Worm (Caenorhabditis elegans) whole organism, L3 larva: Measurements from ENCODE around the gene clec-161.

Experiments used
- R02D3.7 ChIP-seq: fragments of 150-350 bp; optimal IDR thresholded peaks from 2 replicates; lab custom pipeline; 2014; ENCODE audit warnings: missing biosample characterization, missing genetic modification characterization
- ZK546.5 ChIP-seq: sonication (generic microtip); optimal IDR thresholded peaks from 2 replicates; lab custom pipeline; 2017; ENCODE audit warnings: missing biosample characterization, missing genetic modification characterization
- aly-2 ChIP-seq: fragments of 150-350 bp; optimal IDR thresholded peaks from 2 replicates; lab custom pipeline; 2014; ENCODE audit warnings: missing biosample characterization, missing genetic modification characterization
- ama-1 ChIP-seq: fragments of 150-350 bp; optimal IDR thresholded peaks from 2 replicates; lab custom pipeline; 2018
- ceh-16 ChIP-seq: sonication (generic microtip); optimal IDR thresholded peaks from 2 replicates; lab custom pipeline; 2017; ENCODE audit warnings: missing biosample characterization, missing genetic modification characterization
- ceh-28 ChIP-seq: fragments of 150-350 bp; optimal IDR thresholded peaks from 2 replicates; lab custom pipeline; 2014; ENCODE audit warnings: missing biosample characterization, missing genetic modification reagents, missing genetic modification characterization
- ceh-82 ChIP-seq: fragments of 150-350 bp; optimal IDR thresholded peaks from 2 replicates; lab custom pipeline; 2014; ENCODE audit warnings: missing biosample characterization, missing genetic modification characterization
- ceh-9 ChIP-seq: sonication (generic microtip); optimal IDR thresholded peaks from 2 replicates; lab custom pipeline; 2018; ENCODE audit warnings: missing biosample characterization, missing genetic modification characterization
- daf-12 ChIP-seq: fragments of 150-350 bp; optimal IDR thresholded peaks from 2 replicates; lab custom pipeline; 2014; ENCODE audit warnings: missing biosample characterization, missing genetic modification reagents, missing genetic modification characterization
- egl-27 ChIP-seq: sonication (generic microtip); optimal IDR thresholded peaks from 4 replicates; lab custom pipeline; 2017; ENCODE audit warnings: missing biosample characterization, missing genetic modification reagents, missing genetic modification characterization
- egl-5 ChIP-seq: fragments of 150-350 bp; optimal IDR thresholded peaks from 2 replicates; lab custom pipeline; 2017; ENCODE audit warnings: missing biosample characterization, missing genetic modification reagents, missing genetic modification characterization, inconsistent platforms
- elt-1 ChIP-seq: fragments of 150-350 bp; optimal IDR thresholded peaks from 2 replicates; lab custom pipeline; 2014; ENCODE audit warnings: missing biosample characterization, missing genetic modification characterization
- elt-2 ChIP-seq: sonication (generic microtip); optimal IDR thresholded peaks from 2 replicates; lab custom pipeline; 2016; ENCODE audit warnings: missing genetic modification reagents, mild to moderate bottlenecking, missing genetic modification characterization, missing compliant biosample characterization
- elt-3 ChIP-seq, 3 experiments: fragments of 150-350 bp in 1 of 3; sonication (generic microtip) in 2 of 3; optimal IDR thresholded peaks; 2 replicates in 2 of 3; 4 replicates in 1 of 3; lab custom pipeline; 2014 to 2017; ENCODE audit warnings: missing biosample characterization in 3 of 3, missing genetic modification characterization in 3 of 3
- eor-1 ChIP-seq, 2 experiments: fragments of 150-350 bp; optimal IDR thresholded peaks; 2 replicates each; lab custom pipeline; 2014 to 2018; ENCODE audit warnings: missing biosample characterization in 2 of 2, missing genetic modification characterization in 2 of 2
- fkh-10 ChIP-seq: sonication (generic microtip); optimal IDR thresholded peaks from 2 replicates; lab custom pipeline; 2017; ENCODE audit warnings: missing biosample characterization, missing genetic modification reagents, missing genetic modification characterization
- fkh-2 ChIP-seq: fragments of 150-350 bp; optimal IDR thresholded peaks from 2 replicates; lab custom pipeline; 2014; ENCODE audit warnings: missing biosample characterization, missing genetic modification reagents, missing genetic modification characterization
- fos-1 ChIP-seq: fragments of 150-350 bp; optimal IDR thresholded peaks from 2 replicates; lab custom pipeline; 2014; ENCODE audit warnings: missing biosample characterization, missing genetic modification characterization
- hmg-11 ChIP-seq: sonication (generic microtip); optimal IDR thresholded peaks from 2 replicates; lab custom pipeline; 2016; ENCODE audit warnings: missing genetic modification characterization, missing compliant biosample characterization
- jun-1 ChIP-seq: fragments of 150-350 bp; optimal IDR thresholded peaks from 2 replicates; lab custom pipeline; 2014; ENCODE audit warnings: missing biosample characterization, missing genetic modification reagents, missing genetic modification characterization
- lin-15B ChIP-seq: fragments of 150-350 bp; optimal IDR thresholded peaks from 2 replicates; lab custom pipeline; 2014; ENCODE audit warnings: missing biosample characterization, missing genetic modification characterization
- lin-39 ChIP-seq: fragments of 150-350 bp; optimal IDR thresholded peaks from 2 replicates; lab custom pipeline; 2018; ENCODE audit warnings: missing biosample characterization, missing genetic modification reagents, missing genetic modification characterization
- lsy-12 ChIP-seq: sonication (generic microtip); optimal IDR thresholded peaks from 2 replicates; lab custom pipeline; 2016; ENCODE audit warnings: mild to moderate bottlenecking, missing genetic modification characterization, missing compliant biosample characterization
- mdl-1 ChIP-seq: fragments of 150-350 bp; optimal IDR thresholded peaks from 2 replicates; lab custom pipeline; 2014; ENCODE audit warnings: missing biosample characterization, missing genetic modification characterization
- mml-1 ChIP-seq: fragments of 150-350 bp; sonication (generic microtip); optimal IDR thresholded peaks from 3 replicates; lab custom pipeline; 2014; ENCODE audit warnings: missing biosample characterization, missing genetic modification characterization
- nfya-1 ChIP-seq: sonication (generic microtip); optimal IDR thresholded peaks from 2 replicates; lab custom pipeline; 2017; ENCODE audit warnings: missing genetic modification characterization, mild to moderate bottlenecking, missing compliant biosample characterization, antibody characterized with exemption, moderate library complexity; ENCODE audit not compliant: insufficient read depth
- nhr-11 ChIP-seq: fragments of 150-350 bp; optimal IDR thresholded peaks from 2 replicates; lab custom pipeline; 2014; ENCODE audit warnings: missing biosample characterization, missing genetic modification characterization
- nhr-12 ChIP-seq: fragments of 150-350 bp; optimal IDR thresholded peaks from 2 replicates; lab custom pipeline; 2014; ENCODE audit warnings: missing biosample characterization, missing genetic modification characterization
- nhr-23 ChIP-seq: fragments of 150-350 bp; optimal IDR thresholded peaks from 2 replicates; lab custom pipeline; 2014; ENCODE audit warnings: missing biosample characterization, missing genetic modification reagents, missing genetic modification characterization
- nhr-237 ChIP-seq: fragments of 150-350 bp; optimal IDR thresholded peaks from 2 replicates; lab custom pipeline; 2014; ENCODE audit warnings: missing biosample characterization, missing genetic modification characterization
- nhr-25 ChIP-seq: sonication (generic microtip); optimal IDR thresholded peaks from 2 replicates; lab custom pipeline; 2017; ENCODE audit warnings: missing biosample characterization, missing genetic modification characterization
- nhr-28 ChIP-seq: fragments of 150-350 bp; optimal IDR thresholded peaks from 2 replicates; lab custom pipeline; 2014; ENCODE audit warnings: missing biosample characterization, missing genetic modification characterization
- nhr-43 ChIP-seq: sonication (generic microtip); optimal IDR thresholded peaks from 2 replicates; lab custom pipeline; 2016; ENCODE audit warnings: mild to moderate bottlenecking, missing genetic modification characterization, missing compliant biosample characterization; ENCODE audit not compliant: poor library complexity, severe bottlenecking
- nhr-67 ChIP-seq: fragments of 150-350 bp; optimal IDR thresholded peaks from 2 replicates; lab custom pipeline; 2014; ENCODE audit warnings: missing biosample characterization, missing genetic modification characterization
- nhr-76 ChIP-seq: fragments of 150-350 bp; sonication (generic microtip); optimal IDR thresholded peaks from 5 replicates; lab custom pipeline; 2014; ENCODE audit warnings: missing biosample characterization, missing genetic modification characterization
- nhr-77 ChIP-seq: fragments of 150-350 bp; optimal IDR thresholded peaks from 2 replicates; lab custom pipeline; 2014; ENCODE audit warnings: missing biosample characterization, missing genetic modification characterization
- pha-4 ChIP-seq: fragments of 150-350 bp; optimal IDR thresholded peaks from 2 replicates; lab custom pipeline; 2014; ENCODE audit warnings: missing biosample characterization, missing genetic modification reagents, missing genetic modification characterization
- pqm-1 ChIP-seq: fragments of 150-350 bp; optimal IDR thresholded peaks from 2 replicates; lab custom pipeline; 2017; ENCODE audit warnings: missing biosample characterization, missing genetic modification characterization, inconsistent platforms
- sea-2 ChIP-seq: fragments of 150-350 bp; sonication (generic microtip); optimal IDR thresholded peaks from 4 replicates; lab custom pipeline; 2014; ENCODE audit warnings: missing biosample characterization, missing genetic modification reagents, missing genetic modification characterization
- skn-1 ChIP-seq: fragments of 150-350 bp; optimal IDR thresholded peaks from 2 replicates; lab custom pipeline; 2014; ENCODE audit warnings: missing biosample characterization, missing genetic modification characterization
- snpc-4 ChIP-seq: fragments of 150-350 bp; optimal IDR thresholded peaks from 2 replicates; lab custom pipeline; 2014; ENCODE audit warnings: missing biosample characterization, missing genetic modification characterization
- tbx-2 ChIP-seq: sonication (generic microtip); optimal IDR thresholded peaks from 2 replicates; lab custom pipeline; 2016; ENCODE audit warnings: mild to moderate bottlenecking, missing genetic modification characterization, missing compliant biosample characterization
- unc-39 ChIP-seq: sonication (generic microtip); optimal IDR thresholded peaks from 4 replicates; lab custom pipeline; 2017; ENCODE audit warnings: missing biosample characterization, missing genetic modification characterization
- unc-62 ChIP-seq: fragments of 150-350 bp; sonication (generic microtip); optimal IDR thresholded peaks from 4 replicates; lab custom pipeline; 2014; ENCODE audit warnings: missing biosample characterization, missing genetic modification reagents, missing genetic modification characterization
- zag-1 ChIP-seq: fragments of 150-350 bp; optimal IDR thresholded peaks from 2 replicates; lab custom pipeline; 2014; ENCODE audit warnings: missing biosample characterization, missing genetic modification characterization
- ztf-11 ChIP-seq: fragments of 150-350 bp; optimal IDR thresholded peaks from 2 replicates; lab custom pipeline; 2014; ENCODE audit warnings: missing biosample characterization, missing genetic modification characterization
- ztf-4 ChIP-seq: fragments of 150-350 bp; optimal IDR thresholded peaks from 2 replicates; lab custom pipeline; 2014; ENCODE audit warnings: missing biosample characterization, missing genetic modification characterization

clec-161 gene

ce11 chrIII:9631117-9631655 lies 22.6 kb upstream of the clec-161 start, which contains the start of gene ubc-7:
TSS of gene ubc-7 (minus strand) at chrIII:9631167.
- TF ChIP-seq daf-12 (tag; lab: Kevin White, UChicago) (no peak), lin-15B (tag; lab: Kevin White, UChicago) (peak; percentile 87), nhr-237 (tag; lab: Kevin White, UChicago) (no peak), nhr-23 (tag; lab: Kevin White, UChicago) (peak; percentile 92), lin-39 (tag; lab: Kevin White, UChicago) (peak; percentile 71), ama-1 (lab: Kevin White, UChicago) (no peak), skn-1 (peak; percentile 53), tbx-2 (peak; percentile 5), aly-2 (tag; lab: Kevin White, UChicago) (no peak), nhr-77 (tag; lab: Kevin White, UChicago) (no peak), sea-2 (no peak), fkh-10 (GFP tag; lab: Kevin White, UChicago) (no peak), zag-1 (tag; lab: Kevin White, UChicago) (no peak), ztf-11 (tag; lab: Kevin White, UChicago) (no peak), ztf-4 (no peak), ceh-82 (tag; lab: Kevin White, UChicago) (peak; percentile 57), ceh-9 (tag; lab: Kevin White, UChicago) (no peak), snpc-4 (tag; lab: Kevin White, UChicago) (peak; percentile 57), unc-39 (tag; lab: Kevin White, UChicago) (no peak), lsy-12 (tag; lab: Kevin White, UChicago) (peak; percentile 36), nhr-28 (tag; lab: Kevin White, UChicago) (no peak), elt-1 (tag; lab: Kevin White, UChicago) (peak; percentile 12), elt-3 (tag; optimal IDR thresholded peaks at IDR 0.05; lab: Kevin White, UChicago) (no peak), ceh-16 (tag; lab: Kevin White, UChicago) (no peak), R02D3.7 (peak; percentile 26), pha-4 (tag; lab: Kevin White, UChicago) (peak; percentile 95), nhr-43 (tag; lab: Kevin White, UChicago) (peak; percentile 62), eor-1 (tag; optimal IDR thresholded peaks at IDR 0.05; lab: Kevin White, UChicago) (no peak), elt-2 (peak; percentile 47), hmg-11 (tag; lab: Kevin White, UChicago) (peak; percentile 76), nhr-12 (no peak), mdl-1 (tag; lab: Kevin White, UChicago) (peak; percentile 51), ceh-28 (tag; lab: Kevin White, UChicago) (peak; percentile 47), pqm-1 (tag; lab: Kevin White, UChicago) (no peak), fos-1 (tag; lab: Kevin White, UChicago) (no peak), nhr-11 (tag; lab: Kevin White, UChicago) (no peak), mml-1 (tag; lab: Kevin White, UChicago) (no peak), ZK546.5 (tag; lab: Kevin White, UChicago) (no peak), fkh-2 (tag; lab: Kevin White, UChicago) (no peak), egl-5 (tag; lab: Kevin White, UChicago) (peak; percentile 95), nhr-67 (tag; lab: Kevin White, UChicago) (no peak), jun-1 (tag; lab: Kevin White, UChicago) (peak; percentile 35), egl-27 (tag; lab: Kevin White, UChicago) (no peak), nhr-25 (peak; percentile 69), nfya-1 (peak; percentile 92), nhr-76 (tag; lab: Kevin White, UChicago) (no peak), unc-62 (no peak)
